Worm (Caenorhabditis elegans) whole organism, L3 larva: Measurements from ENCODE around the gene che-6.

Source experiments
- aly-2 ChIP-seq: fragments of 150-350 bp; optimal IDR thresholded peaks from 2 replicates; lab custom pipeline; 2014; ENCODE audit warnings: missing biosample characterization, missing genetic modification characterization
- ceh-82 ChIP-seq: fragments of 150-350 bp; optimal IDR thresholded peaks from 2 replicates; lab custom pipeline; 2014; ENCODE audit warnings: missing biosample characterization, missing genetic modification characterization
- elt-1 ChIP-seq: fragments of 150-350 bp; optimal IDR thresholded peaks from 2 replicates; lab custom pipeline; 2014; ENCODE audit warnings: missing biosample characterization, missing genetic modification characterization
- mdl-1 ChIP-seq: fragments of 150-350 bp; optimal IDR thresholded peaks from 2 replicates; lab custom pipeline; 2014; ENCODE audit warnings: missing biosample characterization, missing genetic modification characterization
- nhr-12 ChIP-seq: fragments of 150-350 bp; optimal IDR thresholded peaks from 2 replicates; lab custom pipeline; 2014; ENCODE audit warnings: missing biosample characterization, missing genetic modification characterization
- nhr-77 ChIP-seq: fragments of 150-350 bp; optimal IDR thresholded peaks from 2 replicates; lab custom pipeline; 2014; ENCODE audit warnings: missing biosample characterization, missing genetic modification characterization
- pqm-1 ChIP-seq: fragments of 150-350 bp; optimal IDR thresholded peaks from 2 replicates; lab custom pipeline; 2017; ENCODE audit warnings: missing biosample characterization, missing genetic modification characterization, inconsistent platforms
- sea-2 ChIP-seq: fragments of 150-350 bp; sonication (generic microtip); optimal IDR thresholded peaks from 4 replicates; lab custom pipeline; 2014; ENCODE audit warnings: missing biosample characterization, missing genetic modification reagents, missing genetic modification characterization
- snpc-4 ChIP-seq: fragments of 150-350 bp; optimal IDR thresholded peaks from 2 replicates; lab custom pipeline; 2014; ENCODE audit warnings: missing biosample characterization, missing genetic modification characterization
- unc-62 ChIP-seq: fragments of 150-350 bp; sonication (generic microtip); optimal IDR thresholded peaks from 4 replicates; lab custom pipeline; 2014; ENCODE audit warnings: missing biosample characterization, missing genetic modification reagents, missing genetic modification characterization

DNA sequence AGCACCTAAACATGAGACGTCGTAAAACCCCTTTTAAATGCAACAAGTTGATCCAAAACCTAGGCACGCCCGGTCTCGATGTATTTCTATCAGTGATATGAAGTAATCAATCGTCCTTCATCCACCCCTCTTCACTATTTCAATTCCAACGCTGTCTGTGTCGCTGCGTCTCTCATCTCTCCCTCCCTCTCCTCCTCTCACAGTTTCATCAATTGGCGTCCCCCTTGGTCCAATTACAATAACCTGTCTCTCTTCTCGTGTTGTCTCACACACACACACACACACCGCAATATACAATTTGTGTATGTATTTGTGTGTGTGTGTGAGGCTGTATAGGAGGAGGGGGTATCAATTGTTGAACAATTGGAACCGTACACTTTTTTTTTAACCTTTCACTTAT is 28.1 kb downstream of the che-6 start:
- TF ChIP-seq snpc-4 (tag; lab: Kevin White, UChicago): no peak
- no peak for TF ChIP-seq pqm-1 (tag; lab: Kevin White, UChicago)
- no peak for TF ChIP-seq nhr-12 (tag; lab: Kevin White, UChicago)
- no peak for TF ChIP-seq elt-1 (tag; lab: Kevin White, UChicago)
- no peak for TF ChIP-seq unc-62
- TF ChIP-seq nhr-77 (tag; lab: Kevin White, UChicago): no peak
- TF ChIP-seq mdl-1 (tag; lab: Kevin White, UChicago): no peak
- no peak for TF ChIP-seq aly-2 (tag; lab: Kevin White, UChicago)
- no peak for TF ChIP-seq sea-2 (GFP tag; lab: Kevin White, UChicago)
- TF ChIP-seq ceh-82 (tag; lab: Kevin White, UChicago): no peak
